Worm (Caenorhabditis elegans) whole organism, L2 larva: Measurements from ENCODE around the gene fbxc-47.

Source experiments
- ama-1 ChIP-seq: fragments of 150-350 bp; optimal IDR thresholded peaks from 2 replicates; lab custom pipeline; 2018; ENCODE audit warnings: inconsistent platforms
- nhr-237 ChIP-seq: fragments of 150-350 bp; optimal IDR thresholded peaks from 2 replicates; lab custom pipeline; 2014; ENCODE audit warnings: missing biosample characterization, missing genetic modification characterization
- sma-3 ChIP-seq: sonication (generic microtip); optimal IDR thresholded peaks from 2 replicates; lab custom pipeline; 2016; ENCODE audit warnings: missing genetic modification reagents, missing genetic modification characterization, missing compliant biosample characterization

ce11 chrIV:3856190-3856589 lies 50.9 kb downstream of the fbxc-47 start:
- TF ChIP-seq nhr-237 (tag; lab: Kevin White, UChicago) (no peak), ama-1 (lab: Kevin White, UChicago) (no peak), sma-3 (GFP tag; lab: Kevin White, UChicago) (no peak)
